Worm (Caenorhabditis elegans): Measurements from ENCODE around the gene col-141.
A peak's percentile ranks its signal among the peaks of the same experiment; 100 is the strongest.

col-141 gene

DNA sequence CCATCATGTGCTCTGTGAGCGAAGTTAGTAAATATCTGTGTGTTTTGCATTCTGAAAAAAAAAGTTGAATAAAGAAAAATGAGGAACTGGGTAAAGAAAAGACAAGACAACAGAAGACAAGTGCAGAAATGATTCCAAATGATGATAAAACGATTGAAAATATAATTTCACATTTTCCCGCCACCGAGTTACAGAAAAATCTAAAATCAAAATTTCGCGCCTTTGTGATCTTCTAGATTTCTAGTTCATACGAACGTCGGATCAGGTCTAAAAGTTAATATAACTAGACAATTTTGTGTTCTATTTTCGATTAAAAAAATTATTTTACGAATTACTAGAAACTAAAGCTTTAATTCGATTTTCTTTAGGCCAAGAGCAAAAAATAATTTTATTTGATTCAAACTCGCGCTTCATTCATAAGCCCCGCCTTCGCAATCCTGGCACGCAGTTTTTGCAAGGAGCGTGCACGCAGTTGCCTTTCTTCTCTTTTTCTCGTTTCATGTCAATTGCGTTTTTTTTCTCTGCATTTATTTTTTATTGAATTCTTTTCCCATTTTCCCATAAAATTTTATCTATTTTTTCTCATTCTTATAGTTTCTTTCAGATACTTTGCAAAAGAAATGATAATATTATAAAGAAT lies 44.5 kb upstream of the col-141 start, which contains the start of the genes spn-4 and spe-39 (continued):
- TF ChIP-seq unc-130 (GFP tag; optimal IDR thresholded peaks at IDR 0.05) = peak; percentile 70
- 0 out of 2 replicates have a peak, but pooled peaks have one; percentile 52 for TF ChIP-seq hsf-1 (GFP tag; IDR thresholded peaks at IDR 0.05)
- no peak for TF ChIP-seq ceh-40 (GFP tag; IDR thresholded peaks at IDR 0.05)
- no peak for TF ChIP-seq K12H6.12 (tag; optimal IDR thresholded peaks at IDR 0.05)
- no peak for TF ChIP-seq cebp-2 (GFP tag; IDR thresholded peaks at IDR 0.05)
- TF ChIP-seq repo-1 (tag; optimal IDR thresholded peaks at IDR 0.05) = no peak
- peak; percentile 72 for TF ChIP-seq B0019.2 (GFP tag; conservative IDR thresholded peaks at IDR 0.05)
- 0 out of 2 replicates have a peak, but pooled peaks have one; percentile 18 for TF ChIP-seq hmg-20 (GFP tag; IDR thresholded peaks at IDR 0.05)
- no peak for TF ChIP-seq lin-26 (GFP tag; IDR thresholded peaks at IDR 0.05)
- TF ChIP-seq nhr-27 (tag; optimal IDR thresholded peaks at IDR 0.05) = no peak
- no peak for TF ChIP-seq tbx-9 (tag; optimal IDR thresholded peaks at IDR 0.05; ENCODE audit: borderline replicate concordance)
- TF ChIP-seq D2030.7 (GFP tag; IDR thresholded peaks at IDR 0.05) = peak; percentile 92
- TF ChIP-seq rpc-1 (optimal IDR thresholded peaks at IDR 0.05) = peak; percentile 48
- TF ChIP-seq rpc-1 (tag; optimal IDR thresholded peaks at IDR 0.05) = no peak
- TF ChIP-seq let-607 (tag; optimal IDR thresholded peaks at IDR 0.05) = peak in 1 of 2 experiments; percentile 14
- TF ChIP-seq chd-7 (tag; optimal IDR thresholded peaks at IDR 0.05) = no peak
- peak; percentile 17 for TF ChIP-seq ztf-18 (tag; optimal IDR thresholded peaks at IDR 0.05)
- TF ChIP-seq let-526 (GFP tag; IDR thresholded peaks at IDR 0.05) = no peak
- no peak for TF ChIP-seq ccch-3 (GFP tag; optimal IDR thresholded peaks at IDR 0.05)
- 0 out of 2 replicates have a peak, but pooled peaks have one; percentile 49 for TF ChIP-seq rcor-1 (GFP tag; IDR thresholded peaks at IDR 0.05)
- no peak for TF ChIP-seq lsy-27 (tag; optimal IDR thresholded peaks at IDR 0.05; ENCODE audit: borderline replicate concordance, insufficient read depth)
- TF ChIP-seq T26A5.8 (tag; optimal IDR thresholded peaks at IDR 0.05) = no peak
- TF ChIP-seq Y79H2A.3 (GFP tag; conservative IDR thresholded peaks at IDR 0.05) = peak; percentile 61
- TF ChIP-seq ceh-27 (GFP tag; optimal IDR thresholded peaks at IDR 0.05) = peak; percentile 28
- TF ChIP-seq F39B2.1 (GFP tag; IDR thresholded peaks at IDR 0.05) = no peak
- TF ChIP-seq F57A8.1 (GFP tag; optimal IDR thresholded peaks at IDR 0.05) = no peak
- TF ChIP-seq ceh-91 (GFP tag; IDR thresholded peaks at IDR 0.05) = peak; percentile 90
- TF ChIP-seq mcd-1 (GFP tag; IDR thresholded peaks at IDR 0.05) = peak; percentile 72
- TF ChIP-seq zfh-2 (GFP tag; conservative IDR thresholded peaks at IDR 0.05) = no peak
- peak; percentile 49; the same call in 1 of the 2 replicates for TF ChIP-seq pbrm-1 (GFP tag; IDR thresholded peaks at IDR 0.05)
- peak; percentile 43; the same call in 1 of the 2 replicates for TF ChIP-seq lir-1 (GFP tag; conservative IDR thresholded peaks at IDR 0.05)
- TF ChIP-seq ets-4 (GFP tag; optimal IDR thresholded peaks at IDR 0.05) = no peak
- TF ChIP-seq aptf-2 (GFP tag; conservative IDR thresholded peaks at IDR 0.05) = no peak
- TF ChIP-seq snpc-1.1 (tag; optimal IDR thresholded peaks at IDR 0.05; ENCODE audit: insufficient read depth) = no peak
- no peak for TF ChIP-seq ztf-6 (GFP tag; IDR thresholded peaks at IDR 0.05)
- peak; percentile 96 for TF ChIP-seq xnd-1 (tag; optimal IDR thresholded peaks at IDR 0.05)
- no peak for TF ChIP-seq die-1 (tag; optimal IDR thresholded peaks at IDR 0.05)
- TF ChIP-seq hmg-1.2 (GFP tag; IDR thresholded peaks at IDR 0.05) = peak; percentile 47
- TF ChIP-seq attf-3 (GFP tag; conservative IDR thresholded peaks at IDR 0.05) = no peak
- TF ChIP-seq hrde-1 (tag; optimal IDR thresholded peaks at IDR 0.05; ENCODE audit: borderline replicate concordance) = peak; percentile 48
- TF ChIP-seq ama-1 (optimal IDR thresholded peaks at IDR 0.05) = no peak
- no peak for TF ChIP-seq ama-1 (GFP tag; optimal IDR thresholded peaks at IDR 0.05)
- TF ChIP-seq ztf-25 (GFP tag; IDR thresholded peaks at IDR 0.05) = no peak
- TF ChIP-seq unc-62 (GFP tag; optimal IDR thresholded peaks at IDR 0.05) = no peak
- TF ChIP-seq F37B4.10 (GFP tag; IDR thresholded peaks at IDR 0.05) = no peak
- TF ChIP-seq madf-6 (GFP tag; IDR thresholded peaks at IDR 0.05) = peak; percentile 97
- TF ChIP-seq ceh-58 (GFP tag; IDR thresholded peaks at IDR 0.05) = no peak
- no peak for TF ChIP-seq mel-28 (tag; optimal IDR thresholded peaks at IDR 0.05; ENCODE audit: borderline replicate concordance)
